Fruit fly (Drosophila melanogaster) whole organism, embryonic: Measurements from ENCODE around the gene Chchd2.

Source experiments
- ATbp ChIP-seq: fragments of 200-800 bp; sonication (Bioruptor generic); optimal IDR thresholded peaks from 2 replicates; lab custom pipeline; 2017; ENCODE audit warnings: missing biosample characterization, mild to moderate bottlenecking, missing genetic modification characterization, missing genetic modification reagents
- Awh ChIP-seq: fragments of 200-800 bp; sonication (Bioruptor generic); IDR thresholded peaks from 2 replicates; pipeline ENCODE4, ENCODE4 v1.3.6; 2022; ENCODE audit warnings: missing biosample characterization, missing genetic modification characterization
- CG14050 ChIP-seq: fragments of 200-800 bp; sonication (Bioruptor generic); IDR thresholded peaks from 3 replicates; pipeline ENCODE4 v1.3.6; 2022; ENCODE audit warnings: missing biosample characterization, missing genetic modification characterization
- CG15073 ChIP-seq: fragments of 200-800 bp; sonication (Bioruptor generic); optimal IDR thresholded peaks from 2 replicates; lab custom pipeline; 2016; ENCODE audit warnings: missing biosample characterization, missing genetic modification characterization
- CG15269 ChIP-seq: fragments of 200-800 bp; sonication (Bioruptor generic); optimal IDR thresholded peaks from 2 replicates; lab custom pipeline; 2018; ENCODE audit warnings: missing biosample characterization, mild to moderate bottlenecking, missing genetic modification characterization, moderate library complexity
- CG1602 ChIP-seq: fragments of 200-800 bp; sonication (Bioruptor generic); optimal IDR thresholded peaks from 3 replicates; lab custom pipeline; 2016; ENCODE audit warnings: missing biosample characterization, missing genetic modification characterization
- CG17568 ChIP-seq: fragments of 200-800 bp; sonication (Bioruptor generic); optimal IDR thresholded peaks from 2 replicates; lab custom pipeline; 2018; ENCODE audit warnings: missing biosample characterization, mild to moderate bottlenecking, missing genetic modification characterization, moderate library complexity
- CG17829 ChIP-seq: fragments of 200-800 bp; optimal IDR thresholded peaks from 2 replicates; lab custom pipeline; 2019; ENCODE audit warnings: missing biosample characterization, mild to moderate bottlenecking, missing genetic modification characterization, moderate library complexity
- CG2199 ChIP-seq: fragments of 200-800 bp; sonication (Bioruptor generic); IDR thresholded peaks from 3 replicates; pipeline ENCODE4 v1.3.6; 2022; ENCODE audit warnings: missing biosample characterization, missing genetic modification characterization
- CG2678 ChIP-seq: fragments of 200-800 bp; sonication (Bioruptor generic); optimal IDR thresholded peaks from 3 replicates; lab custom pipeline; 2019; ENCODE audit warnings: missing biosample characterization, mild to moderate bottlenecking, missing genetic modification characterization, moderate library complexity
- CG31224 ChIP-seq: fragments of 200-800 bp; sonication (Bioruptor generic); IDR thresholded peaks from 2 replicates; pipeline ENCODE4 v1.3.6; 2022; ENCODE audit warnings: missing biosample characterization, missing genetic modification characterization
- CG4854 ChIP-seq: fragments of 200-800 bp; sonication (Bioruptor generic); optimal IDR thresholded peaks from 2 replicates; lab custom pipeline; 2016; ENCODE audit warnings: missing biosample characterization, missing genetic modification characterization, inconsistent platforms
- CG5245 ChIP-seq: fragments of 200-800 bp; sonication (Bioruptor generic); optimal IDR thresholded peaks from 3 replicates; lab custom pipeline; 2016; ENCODE audit warnings: missing biosample characterization, missing genetic modification characterization
- CG6254 ChIP-seq: fragments of 200-800 bp; sonication (Bioruptor generic); optimal IDR thresholded peaks from 3 replicates; lab custom pipeline; 2017; ENCODE audit warnings: mild to moderate bottlenecking, missing biosample characterization, missing genetic modification reagents, missing genetic modification characterization
- CG6813 ChIP-seq: fragments of 200-800 bp; sonication (Bioruptor generic); optimal IDR thresholded peaks from 2 replicates; lab custom pipeline; 2017; ENCODE audit warnings: missing biosample characterization, missing genetic modification characterization, mild to moderate bottlenecking, moderate library complexity, missing genetic modification reagents
- CG7928 ChIP-seq: fragments of 200-800 bp; sonication (Bioruptor generic); optimal IDR thresholded peaks from 2 replicates; lab custom pipeline; 2017; ENCODE audit warnings: missing biosample characterization, mild to moderate bottlenecking, missing genetic modification characterization
- CG9932 ChIP-seq: fragments of 200-800 bp; sonication (Bioruptor generic); IDR thresholded peaks from 2 replicates; pipeline ENCODE4 v1.3.6; 2022; ENCODE audit warnings: missing biosample characterization, missing genetic modification characterization
- Chrac-16 ChIP-seq: fragments of 200-800 bp; sonication (Bioruptor generic); optimal IDR thresholded peaks from 3 replicates; lab custom pipeline; 2016; ENCODE audit warnings: missing biosample characterization, missing genetic modification characterization
- Drgx ChIP-seq: fragments of 200-800 bp; sonication (Bioruptor generic); IDR thresholded peaks from 2 replicates; pipeline ENCODE4 v1.3.6; 2022; ENCODE audit warnings: missing biosample characterization, missing genetic modification characterization
- Elba2 ChIP-seq: fragments of 200-800 bp; sonication (Bioruptor generic); optimal IDR thresholded peaks from 3 replicates; lab custom pipeline; 2016; ENCODE audit warnings: missing biosample characterization, missing genetic modification characterization
- Ets97D ChIP-seq: fragments of 200-800 bp; sonication (Bioruptor generic); optimal IDR thresholded peaks from 3 replicates; lab custom pipeline; 2016; ENCODE audit warnings: missing biosample characterization, missing genetic modification characterization
- Gug ChIP-seq: fragments of 200-800 bp; sonication (Bioruptor generic); IDR thresholded peaks from 4 replicates; pipeline ENCODE4 v1.3.6; 2022; ENCODE audit warnings: missing biosample characterization, missing genetic modification characterization
- HLH3B ChIP-seq: fragments of 200-800 bp; sonication (Bioruptor generic); IDR thresholded peaks from 2 replicates; pipeline ENCODE4 v1.3.6; 2022; ENCODE audit warnings: missing biosample characterization, missing genetic modification characterization
- Lpt ChIP-seq: fragments of >200 bp; optimal IDR thresholded peaks from 2 replicates; lab custom pipeline; 2018; ENCODE audit warnings: missing biosample characterization, missing genetic modification characterization
- Max ChIP-seq: fragments of 200-800 bp; sonication (Bioruptor generic); optimal IDR thresholded peaks from 2 replicates; lab custom pipeline; 2016; ENCODE audit warnings: missing biosample characterization, mild to moderate bottlenecking, missing genetic modification characterization
- Med ChIP-seq: fragments of 200-800 bp; sonication (Bioruptor generic); peaks from one replicate; lab custom pipeline; 2016; ENCODE audit warnings: missing biosample characterization, missing genetic modification characterization, mild to moderate bottlenecking, inconsistent platforms, moderate library complexity
- NFAT ChIP-seq: fragments of 200-800 bp; sonication (Bioruptor generic); IDR thresholded peaks from 2 replicates; pipeline ENCODE4 v1.3.6; 2022; ENCODE audit warnings: missing biosample characterization, missing genetic modification characterization
- Opbp ChIP-seq: fragments of 200-800 bp; sonication (Bioruptor generic); IDR thresholded peaks from 3 replicates; pipeline ENCODE4 v1.3.6; 2022; ENCODE audit warnings: missing biosample characterization, missing genetic modification characterization; ENCODE audit not compliant: partially characterized antibody
- Ptx1 ChIP-seq: fragments of 200-800 bp; sonication (Bioruptor generic); IDR thresholded peaks from 2 replicates; pipeline ENCODE4 v1.3.6; 2022; ENCODE audit warnings: missing biosample characterization, missing genetic modification characterization
- Rfx ChIP-seq: fragments of 200-800 bp; sonication (Bioruptor generic); IDR thresholded peaks from 2 replicates; pipeline ENCODE4 v1.3.6; 2022; ENCODE audit warnings: missing biosample characterization, missing genetic modification characterization
- Six4 ChIP-seq: fragments of 200-800 bp; sonication (Bioruptor generic); optimal IDR thresholded peaks from 2 replicates; lab custom pipeline; 2016; ENCODE audit warnings: missing biosample characterization, missing genetic modification characterization
- Ssrp ChIP-seq: fragments of 200-800 bp; sonication (Bioruptor generic); optimal IDR thresholded peaks from 2 replicates; lab custom pipeline; 2018; ENCODE audit warnings: missing biosample characterization, mild to moderate bottlenecking, missing genetic modification characterization, moderate library complexity
- Vsx1 ChIP-seq: fragments of 200-800 bp; sonication (Bioruptor generic); optimal IDR thresholded peaks from 2 replicates; lab custom pipeline; 2017; ENCODE audit warnings: missing biosample characterization, mild to moderate bottlenecking, missing genetic modification characterization, missing genetic modification reagents
- ara ChIP-seq: fragments of 200-800 bp; sonication (Bioruptor generic); IDR thresholded peaks from 2 replicates; pipeline ENCODE4 v1.3.6; 2022; ENCODE audit warnings: missing biosample characterization, missing genetic modification characterization
- btn ChIP-seq: fragments of 200-800 bp; sonication (Bioruptor generic); optimal IDR thresholded peaks from 2 replicates; lab custom pipeline; 2016; ENCODE audit warnings: missing biosample characterization, missing genetic modification characterization
- dan ChIP-seq: fragments of 200-800 bp; sonication (Bioruptor generic); IDR thresholded peaks from 2 replicates; pipeline ENCODE4 v1.3.6; 2022; ENCODE audit warnings: missing biosample characterization, missing genetic modification characterization
- dm ChIP-seq: fragments of 200-800 bp; sonication (Bioruptor generic); optimal IDR thresholded peaks from 3 replicates; lab custom pipeline; 2016; ENCODE audit warnings: missing biosample characterization, missing genetic modification characterization
- en ChIP-seq: fragments of 200-800 bp; sonication (Bioruptor generic); optimal IDR thresholded peaks from 2 replicates; lab custom pipeline; 2016; ENCODE audit warnings: missing biosample characterization, missing genetic modification characterization
- exex ChIP-seq: fragments of 200-800 bp; sonication (Bioruptor generic); optimal IDR thresholded peaks from 4 replicates; lab custom pipeline; 2018; ENCODE audit warnings: missing biosample characterization, mild to moderate bottlenecking, missing genetic modification characterization, moderate library complexity
- ftz-f1 ChIP-seq: fragments of 200-800 bp; sonication (Bioruptor generic); optimal IDR thresholded peaks from 2 replicates; lab custom pipeline; 2016; ENCODE audit warnings: missing biosample characterization, missing genetic modification characterization
- gro ChIP-seq: fragments of 200-800 bp; sonication (Bioruptor generic); optimal IDR thresholded peaks from 2 replicates; lab custom pipeline; 2016; ENCODE audit warnings: missing biosample characterization, missing genetic modification characterization
- inv ChIP-seq: fragments of 200-800 bp; sonication (Bioruptor generic); IDR thresholded peaks from 2 replicates; pipeline ENCODE4 v1.3.6; 2022; ENCODE audit warnings: missing biosample characterization, missing genetic modification characterization; ENCODE audit not compliant: partially characterized antibody
- lola ChIP-seq, 3 experiments: fragments of >200 bp in 2 of 3; fragments of 200-800 bp in 1 of 3; sonication (Bioruptor generic) in 1 of 3; optimal IDR thresholded peaks; 2 replicates each; lab custom pipeline; 2017 to 2019; ENCODE audit warnings: missing biosample characterization in 3 of 3, missing genetic modification characterization in 3 of 3, mild to moderate bottlenecking in 1 of 3, moderate library complexity in 1 of 3
- nau ChIP-seq: fragments of 200-800 bp; sonication (Bioruptor generic); optimal IDR thresholded peaks from 3 replicates; lab custom pipeline; 2017; ENCODE audit warnings: missing biosample characterization, mild to moderate bottlenecking, missing genetic modification characterization, missing genetic modification reagents
- oc ChIP-seq: fragments of 200-800 bp; sonication (Bioruptor generic); optimal IDR thresholded peaks from 2 replicates; lab custom pipeline; 2018; ENCODE audit warnings: missing biosample characterization, mild to moderate bottlenecking, missing genetic modification characterization, moderate library complexity
- peb ChIP-seq: fragments of 200-800 bp; sonication (Bioruptor generic); IDR thresholded peaks from 2 replicates; pipeline ENCODE4 v1.3.6; 2022; ENCODE audit warnings: missing biosample characterization, missing genetic modification characterization
- rib ChIP-seq: fragments of 200-800 bp; sonication (Bioruptor generic); IDR thresholded peaks from 2 replicates; pipeline ENCODE4 v1.3.6; 2022; ENCODE audit warnings: missing biosample characterization, missing genetic modification characterization
- so ChIP-seq: fragments of 200-800 bp; sonication (Bioruptor generic); IDR thresholded peaks from 3 replicates; pipeline ENCODE4 v1.3.6; 2022; ENCODE audit warnings: missing biosample characterization, missing genetic modification characterization
- sr ChIP-seq: fragments of 200-800 bp; sonication (Bioruptor generic); IDR thresholded peaks from 3 replicates; pipeline ENCODE4 v1.3.6; 2022; ENCODE audit warnings: missing biosample characterization, missing genetic modification characterization
- zfh1 ChIP-seq: fragments of 200-800 bp; sonication (Bioruptor generic); IDR thresholded peaks from 3 replicates; pipeline ENCODE4 v1.3.6; 2022; ENCODE audit warnings: missing biosample characterization, missing genetic modification characterization

The Chchd2 gene

DNA sequence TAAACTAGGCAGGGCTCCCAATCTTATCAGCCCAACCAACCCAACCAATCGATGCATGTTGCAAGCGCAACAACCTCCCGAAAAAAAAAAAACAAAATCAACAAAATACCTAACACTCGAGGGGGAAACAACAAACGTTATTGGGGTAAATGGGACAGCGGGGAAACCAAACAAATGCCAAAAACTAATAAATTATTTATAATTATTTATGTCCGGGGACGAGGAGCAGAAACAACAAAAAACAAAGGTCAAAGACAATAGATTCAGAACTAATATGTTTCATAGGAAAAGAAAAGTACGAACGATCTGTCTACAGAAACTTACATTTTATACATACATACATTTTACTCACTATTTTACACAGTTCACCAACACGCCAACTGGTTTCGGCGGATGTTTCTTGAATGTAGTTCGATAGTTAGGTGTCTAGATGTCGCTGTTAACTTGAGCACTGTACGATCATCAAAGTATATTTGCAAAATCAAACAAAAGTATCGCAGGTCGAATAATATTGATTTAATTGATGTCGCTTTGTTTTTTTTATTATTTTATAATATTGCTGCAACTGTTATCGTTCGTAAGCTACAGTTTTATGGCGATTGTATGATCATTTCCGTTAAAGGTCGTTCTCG is 26.9 kb downstream of the Chchd2 start (continued):
- no peak for TF ChIP-seq Opbp (GFP tag; lab: Robert Waterston, UW)
- TF ChIP-seq Elba2 (GFP tag; lab: Kevin White, UChicago) = no peak
- TF ChIP-seq Vsx1 = no peak
- no peak for TF ChIP-seq so
- peak; percentile 33 for TF ChIP-seq CG5245 (GFP tag; lab: Kevin White, UChicago)
- no peak for TF ChIP-seq CG31224
- TF ChIP-seq Ssrp (tag; lab: Kevin White, UChicago) = no peak
- peak; percentile 27 for TF ChIP-seq CG17829
- TF ChIP-seq CG17568 (GFP tag; lab: Kevin White, UChicago) = no peak
- TF ChIP-seq dan (GFP tag; lab: Robert Waterston, UW) = no peak
- no peak for TF ChIP-seq CG1602 (GFP tag; lab: Kevin White, UChicago)
- no peak for TF ChIP-seq ATbp (GFP tag; lab: Kevin White, UChicago)
- peak; percentile 24 for TF ChIP-seq CG4854 (GFP tag; lab: Kevin White, UChicago)
- no peak for TF ChIP-seq dm (GFP tag; lab: Kevin White, UChicago)
- TF ChIP-seq inv (GFP tag; lab: Robert Waterston, UW) = no peak
- TF ChIP-seq CG9932 (GFP tag; lab: Robert Waterston, UW) = peak; percentile 53; the same call in 1 of the 2 replicates
- no peak for TF ChIP-seq gro
- peak; percentile 49; the same call in 1 of the 2 replicates for TF ChIP-seq Ptx1
- TF ChIP-seq Rfx = peak; percentile 65
- no peak for TF ChIP-seq btn (GFP tag; lab: Kevin White, UChicago)
- peak; percentile 68; the same call in 1 of the 2 replicates for TF ChIP-seq NFAT (GFP tag; lab: Robert Waterston, UW)
- TF ChIP-seq nau (GFP tag; lab: Kevin White, UChicago) = no peak
- TF ChIP-seq CG7928 (GFP tag; lab: Kevin White, UChicago) = no peak
- TF ChIP-seq CG15073 (GFP tag; lab: Kevin White, UChicago) = no peak
- TF ChIP-seq, all 482 proteins: peak for 127

DNA sequence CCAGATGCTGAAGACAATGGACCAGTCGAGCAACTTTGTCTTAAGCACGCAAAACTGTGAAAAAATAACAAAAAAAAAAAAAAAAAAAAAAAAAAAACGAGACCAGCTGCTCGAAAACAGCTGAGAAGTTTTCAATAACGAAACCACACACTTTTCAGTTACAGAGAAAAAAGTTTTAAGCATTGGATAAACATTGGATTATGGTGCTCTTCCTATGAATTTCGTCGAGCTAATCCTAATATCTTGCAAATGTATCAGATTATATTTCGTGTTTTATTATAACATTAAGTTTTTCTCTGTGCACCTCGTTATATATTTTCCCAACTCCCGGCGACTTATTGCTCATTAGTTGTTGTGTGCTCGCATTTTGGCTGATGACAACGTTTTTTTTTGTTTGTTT is 27.7 kb downstream of the Chchd2 start:
- TF ChIP-seq Max (GFP tag; lab: Kevin White, UChicago) (no peak), CG2199 (peak; percentile 26; the same call in 1 of the 3 replicates), CG31224 (0 out of 2 replicates have a peak, but pooled peaks have one; percentile 20), zfh1 (GFP tag; lab: Robert Waterston, UW) (no peak), rib (GFP tag; lab: Robert Waterston, UW) (no peak), CG15269 (tag; lab: Kevin White, UChicago) (peak; percentile 85), Awh (GFP tag; lab: Robert Waterston, UW) (peak; percentile 74; the same call in 1 of the 2 replicates), Ets97D (GFP tag; lab: Kevin White, UChicago) (no peak), Chrac-16 (GFP tag; lab: Kevin White, UChicago) (peak; percentile 18), HLH3B (GFP tag; lab: Robert Waterston, UW) (peak; percentile 51; the same call in 1 of the 2 replicates), en (GFP tag; lab: Kevin White, UChicago) (peak; percentile 37), sr (no peak), Six4 (peak; percentile 7), lola (GFP tag; optimal IDR thresholded peaks at IDR 0.05; lab: Kevin White, UChicago) (no peak), exex (tag; lab: Kevin White, UChicago) (no peak), CG6254 (GFP tag; lab: Kevin White, UChicago) (peak; percentile 16), Lpt (GFP tag; lab: Kevin White, UChicago) (no peak), oc (peak; percentile 66), ftz-f1 (GFP tag; lab: Kevin White, UChicago) (no peak), Drgx (peak; percentile 60), CG2678 (tag; lab: Kevin White, UChicago) (peak; percentile 60), CG6813 (GFP tag; lab: Kevin White, UChicago) (peak; percentile 32), Med (peak; percentile 80), peb (GFP tag; lab: Robert Waterston, UW) (0 out of 2 replicates have a peak, but pooled peaks have one; percentile 19), ara (0 out of 2 replicates have a peak, but pooled peaks have one; percentile 35), nau (GFP tag; lab: Kevin White, UChicago) (no peak), Gug (0 out of 4 replicates have a peak, but pooled peaks have one; percentile 21), CG14050 (GFP tag; lab: Robert Waterston, UW) (peak; percentile 69)
